Worm (Caenorhabditis elegans) whole organism, L4 larva: ENCODE measurements around the gene srh-207.
"Not testable (repeated sequence)": the region's sequence is repeated elsewhere in the genome, so short reads cannot be mapped to it uniquely, and the experiment has no call there.

ENCODE experiments used
- D1046.2 ChIP-seq: fragments of 200-800 bp; sonication (Bioruptor generic); IDR thresholded peaks from 2 replicates; pipeline ENCODE4 v1.3.6; 2022; ENCODE audit warnings: missing genetic modification characterization, missing compliant biosample characterization
- F10B5.3 ChIP-seq: sonication (generic microtip); optimal IDR thresholded peaks from 2 replicates; lab custom pipeline; 2016; ENCODE audit warnings: mild to moderate bottlenecking, missing genetic modification characterization, missing compliant biosample characterization
- F49E8.2 ChIP-seq: sonication (generic microtip); optimal IDR thresholded peaks from 2 replicates; lab custom pipeline; 2016; ENCODE audit warnings: missing compliant biosample characterization, mild to moderate bottlenecking, missing genetic modification characterization, borderline replicate concordance
- R02D3.7 ChIP-seq: fragments of 150-350 bp; sonication (generic microtip); optimal IDR thresholded peaks from 3 replicates; lab custom pipeline; 2014; ENCODE audit warnings: missing biosample characterization, missing genetic modification characterization
- T26A8.4 ChIP-seq: fragments of 200-800 bp; sonication (Bioruptor generic); IDR thresholded peaks from 2 replicates; pipeline ENCODE4 v1.3.6; 2022; ENCODE audit warnings: missing genetic modification characterization, missing compliant biosample characterization
- aha-1 ChIP-seq: fragments of 150-350 bp; peaks from one replicate; lab custom pipeline; 2014; ENCODE audit warnings: missing biosample characterization, missing genetic modification characterization
- attf-4 ChIP-seq: sonication (generic microtip); optimal IDR thresholded peaks from 3 replicates; lab custom pipeline; 2017; ENCODE audit warnings: missing biosample characterization, missing genetic modification characterization
- ceh-44 ChIP-seq: fragments of 200-800 bp; sonication (Bioruptor generic); IDR thresholded peaks from 2 replicates; pipeline ENCODE4 v1.3.6; 2022; ENCODE audit warnings: missing genetic modification reagents, missing genetic modification characterization, missing compliant biosample characterization
- daf-8 ChIP-seq: fragments of 200-800 bp; sonication (Bioruptor generic); IDR thresholded peaks from 2 replicates; pipeline ENCODE4 v1.3.6; 2022; ENCODE audit warnings: missing genetic modification characterization, missing compliant biosample characterization
- dmd-8 ChIP-seq: fragments of 200-800 bp; sonication (Bioruptor generic); IDR thresholded peaks from 2 replicates; pipeline ENCODE4 v1.3.6; 2022; ENCODE audit warnings: missing genetic modification characterization, missing compliant biosample characterization
- dve-1 ChIP-seq: sonication (generic microtip); optimal IDR thresholded peaks from 2 replicates; lab custom pipeline; 2017; ENCODE audit warnings: antibody characterized with exemption, mild to moderate bottlenecking, missing genetic modification characterization, missing compliant biosample characterization; ENCODE audit not compliant: insufficient read depth
- egl-27 ChIP-seq: sonication (generic microtip); optimal IDR thresholded peaks from 3 replicates; lab custom pipeline; 2017; ENCODE audit warnings: missing biosample characterization, missing genetic modification reagents, missing genetic modification characterization
- fkh-10 ChIP-seq: fragments of 150-350 bp; optimal IDR thresholded peaks from 2 replicates; lab custom pipeline; 2014; ENCODE audit warnings: missing biosample characterization, missing genetic modification reagents, missing genetic modification characterization
- hif-1 ChIP-seq, 2 experiments: sonication (generic microtip); optimal IDR thresholded peaks; 2 replicates each; lab custom pipeline; 2016 to 2017; ENCODE audit warnings: missing compliant biosample characterization in 2 of 2, missing genetic modification characterization in 2 of 2, missing genetic modification reagents in 2 of 2, missing genotype in 2 of 2, mild to moderate bottlenecking in 1 of 2
- lin-29 ChIP-seq: fragments of 200-800 bp; sonication (Bioruptor generic); IDR thresholded peaks from 2 replicates; pipeline ENCODE4 v1.3.6; 2022; ENCODE audit warnings: missing genetic modification reagents, missing genetic modification characterization, missing compliant biosample characterization
- lin-39 ChIP-seq: fragments of 150-350 bp; optimal IDR thresholded peaks from 2 replicates; lab custom pipeline; 2014; ENCODE audit warnings: missing biosample characterization, missing genetic modification reagents, missing genetic modification characterization
- nhr-102 ChIP-seq: sonication (generic microtip); optimal IDR thresholded peaks from 2 replicates; lab custom pipeline; 2016; ENCODE audit warnings: mild to moderate bottlenecking, missing genetic modification characterization, moderate library complexity, missing compliant biosample characterization
- nhr-76 ChIP-seq: fragments of 150-350 bp; optimal IDR thresholded peaks from 2 replicates; lab custom pipeline; 2014; ENCODE audit warnings: missing biosample characterization, missing genetic modification characterization
- php-3 ChIP-seq: fragments of 200-800 bp; sonication (Bioruptor generic); IDR thresholded peaks from 2 replicates; pipeline ENCODE4 v1.3.6; 2022; ENCODE audit warnings: missing genetic modification reagents, missing genetic modification characterization, missing compliant biosample characterization
- rbr-2 ChIP-seq: sonication (generic microtip); optimal IDR thresholded peaks from 2 replicates; lab custom pipeline; 2016; ENCODE audit warnings: missing genotype, missing genetic modification characterization, missing compliant biosample characterization
- saeg-2 ChIP-seq: fragments of 200-800 bp; sonication (Bioruptor generic); IDR thresholded peaks from 2 replicates; pipeline ENCODE4 v1.3.6; 2022; ENCODE audit warnings: missing genetic modification reagents, missing genetic modification characterization, missing compliant biosample characterization
- snpc-1.2 ChIP-seq: fragments of 200-800 bp; sonication (Bioruptor generic); IDR thresholded peaks from 2 replicates; pipeline ENCODE4 v1.3.6; 2022; ENCODE audit warnings: missing genetic modification reagents, missing genetic modification characterization, missing compliant biosample characterization
- tag-97 ChIP-seq: fragments of 200-800 bp; sonication (Bioruptor generic); IDR thresholded peaks from 2 replicates; pipeline ENCODE4 v1.3.6; 2022; ENCODE audit warnings: missing genetic modification characterization, missing compliant biosample characterization
- tra-1 ChIP-seq: fragments of 200-800 bp; sonication (Bioruptor generic); IDR thresholded peaks from 2 replicates; pipeline ENCODE4 v1.3.6; 2022; ENCODE audit warnings: missing genetic modification reagents, missing genetic modification characterization, missing compliant biosample characterization
- unc-39 ChIP-seq: sonication (generic microtip); optimal IDR thresholded peaks from 2 replicates; lab custom pipeline; 2017; ENCODE audit warnings: missing biosample characterization, missing genetic modification characterization
- unc-62 ChIP-seq, 3 experiments: fragments of 150-350 bp in 1 of 3; sonication (generic microtip); optimal IDR thresholded peaks in 2 of 3; peaks in 1 of 3; 1 replicate in 1 of 3; 2 replicates in 2 of 3; lab custom pipeline; 2014 to 2017; ENCODE audit warnings: missing biosample characterization in 3 of 3, missing genetic modification characterization in 3 of 3, missing genetic modification reagents in 3 of 3, missing genotype in 1 of 3
- vab-7 ChIP-seq: fragments of 200-800 bp; sonication (Bioruptor generic); IDR thresholded peaks from 2 replicates; pipeline ENCODE4 v1.3.6; 2022; ENCODE audit warnings: missing genetic modification reagents, missing genetic modification characterization, missing compliant biosample characterization
- zfp-3 ChIP-seq: fragments of 200-800 bp; sonication (Bioruptor generic); conservative IDR thresholded peaks from 2 replicates; pipeline ENCODE4 v1.3.6; 2022; ENCODE audit warnings: missing genetic modification reagents, missing genetic modification characterization, missing compliant biosample characterization
- zip-11 ChIP-seq: fragments of 200-800 bp; sonication (Bioruptor generic); IDR thresholded peaks from 2 replicates; pipeline ENCODE4 v1.3.6; 2022; ENCODE audit warnings: missing genetic modification characterization, missing compliant biosample characterization
- zip-2 ChIP-seq: fragments of 150-350 bp; optimal IDR thresholded peaks from 2 replicates; lab custom pipeline; 2014; ENCODE audit warnings: missing biosample characterization, missing genetic modification characterization
- ztf-7 ChIP-seq: fragments of 150-350 bp; optimal IDR thresholded peaks from 2 replicates; lab custom pipeline; 2014; ENCODE audit warnings: missing biosample characterization, missing genetic modification characterization

The srh-207 gene

DNA sequence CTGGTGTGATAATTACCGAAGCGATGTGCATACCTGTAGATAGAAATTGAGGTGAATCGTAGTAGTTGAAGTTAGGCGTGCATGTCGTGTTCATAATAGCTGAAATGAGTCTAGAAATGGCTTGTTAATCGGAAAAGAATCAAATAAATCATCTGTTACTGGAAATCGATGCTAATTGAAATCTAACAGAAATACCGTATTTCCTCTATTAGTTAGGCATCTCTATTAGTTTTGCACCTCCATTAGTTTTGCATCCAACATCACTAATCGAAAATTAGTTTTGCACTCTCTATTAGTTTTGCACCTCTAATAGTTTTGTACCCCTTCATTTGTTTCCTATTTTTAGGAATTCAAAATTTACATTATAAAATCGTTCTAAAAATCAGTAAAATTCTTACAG lies 5.3 kb downstream of the srh-207 start, which contains the start of gene srh-209:
srh-209 (minus strand) TSS at position 101 of the 400 bp plus-strand sequence.
- not testable (repeated sequence) for TF ChIP-seq rbr-2 (tag; lab: Kevin White, UChicago); saeg-2 (GFP tag; lab: Robert Waterston, UW); php-3 (GFP tag; lab: Robert Waterston, UW)

DNA sequence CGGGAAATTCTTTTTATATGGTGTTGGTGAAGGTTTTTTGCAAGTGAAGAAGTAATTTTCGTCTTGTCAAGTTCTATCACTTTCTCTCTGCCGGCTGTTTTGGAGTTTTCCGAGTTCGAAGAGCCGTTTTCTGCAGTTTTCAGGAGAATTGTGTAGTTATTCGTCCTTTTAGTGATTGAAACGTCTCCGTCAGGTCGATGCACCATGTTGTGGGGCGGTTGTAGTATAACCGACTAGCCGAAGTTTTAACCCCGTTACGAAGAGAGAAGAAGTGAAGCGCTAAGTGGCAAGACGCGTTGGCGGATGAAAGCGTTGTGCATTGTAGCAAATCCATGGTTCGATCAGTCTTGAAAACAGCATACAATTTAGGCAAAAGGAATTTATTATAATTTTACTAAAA lies 7.3 kb downstream of the srh-207 start:
- TF ChIP-seq aha-1 (tag; lab: Kevin White, UChicago) (peak; percentile 4), nhr-102 (tag; lab: Kevin White, UChicago) (no peak), dve-1 (tag; lab: Kevin White, UChicago) (no peak), F10B5.3 (no peak)

DNA sequence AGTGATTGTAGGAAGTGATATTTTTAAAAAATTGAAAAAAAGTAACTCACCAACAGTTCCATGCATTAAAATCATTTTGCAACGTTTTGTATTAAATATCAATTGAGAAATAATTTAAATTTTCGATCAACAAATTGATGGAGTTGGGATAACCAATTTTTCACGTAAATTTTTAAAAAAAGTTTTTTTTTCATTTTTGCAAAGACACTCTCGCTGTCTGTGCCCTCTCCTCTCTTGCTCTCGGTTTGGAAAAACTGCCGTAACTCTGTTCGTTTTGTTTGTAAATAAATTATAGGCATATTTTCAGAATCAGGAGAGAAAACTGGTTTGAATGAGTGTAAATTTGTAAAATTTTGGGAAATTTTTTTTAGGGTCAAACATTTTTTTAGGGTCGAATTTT lies 12.2 kb downstream of the srh-207 start, which contains the start of gene Y51A2B.16:
Y51A2B.16 (minus strand) TSS at position 101 of the 400 bp plus-strand sequence.
- no peak for TF ChIP-seq nhr-76 (tag; lab: Kevin White, UChicago)
- no peak for TF ChIP-seq dve-1 (tag; lab: Kevin White, UChicago)
- no peak for TF ChIP-seq zfp-3 (GFP tag; lab: Robert Waterston, UW)
- TF ChIP-seq R02D3.7 (tag; lab: Kevin White, UChicago) = no peak
- no peak for TF ChIP-seq lin-39 (tag; lab: Kevin White, UChicago)
- no peak for TF ChIP-seq tra-1 (GFP tag; lab: Robert Waterston, UW)
- TF ChIP-seq, all 104 proteins: peak for 0

DNA sequence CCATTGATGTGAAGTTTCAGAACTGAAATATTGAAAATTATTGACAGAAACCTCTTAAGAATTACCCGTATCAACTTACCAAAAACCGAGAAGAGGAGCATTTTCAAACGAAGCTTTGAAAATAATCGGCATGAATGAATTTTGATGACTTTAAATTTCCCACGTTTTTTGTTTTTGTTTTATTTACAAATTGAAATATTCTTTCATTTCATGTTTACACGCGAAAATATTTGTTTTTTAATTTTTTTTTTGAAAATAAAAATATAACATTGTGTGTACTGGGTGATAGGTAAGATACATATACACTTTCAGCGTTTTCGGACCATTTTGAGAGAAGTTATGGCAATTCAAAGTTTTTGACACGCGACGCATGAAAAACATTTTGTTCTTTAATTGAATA lies 14.4 kb downstream of the srh-207 start, which contains the start of gene Y51A2B.9:
Y51A2B.9 (minus strand) TSS at position 101 of the 400 bp plus-strand sequence.
- TF ChIP-seq aha-1 (tag; lab: Kevin White, UChicago) = no peak
- TF ChIP-seq D1046.2 (GFP tag; lab: Robert Waterston, UW) = no peak

DNA sequence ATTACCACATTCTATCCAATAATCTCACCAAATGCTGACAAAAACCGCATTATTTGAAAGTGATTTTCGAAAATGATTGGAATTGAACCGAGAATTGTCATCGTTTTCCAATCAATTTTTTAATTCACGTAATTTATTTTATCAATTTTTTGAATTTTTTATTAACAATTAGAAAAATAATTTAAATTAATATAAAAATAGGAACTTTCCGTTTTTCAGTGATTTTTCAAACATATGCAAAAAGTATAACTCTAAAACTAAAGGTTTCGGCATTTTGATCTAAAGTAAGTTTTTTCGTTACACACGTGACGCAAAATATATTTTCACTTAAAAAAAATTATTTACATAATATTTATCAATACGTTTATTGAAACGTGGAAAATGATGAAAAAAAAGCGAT lies 15.8 kb downstream of the srh-207 start, which contains the start of gene Y51A2B.6:
Y51A2B.6 (minus strand) TSS at position 101 of the 400 bp plus-strand sequence.
- TF ChIP-seq snpc-1.2 (GFP tag; lab: Robert Waterston, UW) = no peak
- no peak for TF ChIP-seq egl-27 (tag; lab: Kevin White, UChicago)
- no peak for TF ChIP-seq hif-1 (tag; optimal IDR thresholded peaks at IDR 0.05; lab: Kevin White, UChicago)
- no peak for TF ChIP-seq attf-4 (tag; lab: Kevin White, UChicago)

DNA sequence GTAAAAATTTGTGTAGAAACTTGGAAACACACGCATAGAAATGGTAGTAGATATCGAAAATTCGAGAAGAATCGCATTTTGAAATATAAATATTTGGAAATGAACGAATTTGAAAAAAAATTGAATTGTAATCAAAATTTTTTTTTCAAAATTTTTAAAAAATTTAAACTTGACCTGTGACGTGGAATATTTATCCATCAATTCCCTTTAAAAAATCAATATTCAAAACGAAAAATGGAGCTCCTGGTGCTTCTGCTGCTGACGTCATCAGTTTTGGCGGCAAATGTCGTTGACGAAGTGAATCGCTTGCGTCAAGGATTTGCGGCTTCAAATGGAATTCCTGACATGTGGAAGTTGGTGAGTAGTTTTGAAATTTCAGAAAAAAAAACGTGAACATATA lies 21.0 kb downstream of the srh-207 start, which contains the start of the genes Y51A2B.4 and Y51A2B.5:
Y51A2B.4 (minus strand) TSS at position 101 of the 400 bp plus-strand sequence.
Y51A2B.5 (plus strand) TSS at position 232 of the 400 bp plus-strand sequence.
- TF ChIP-seq zip-11 (GFP tag; lab: Robert Waterston, UW) (no peak), T26A8.4 (no peak), ztf-7 (tag; lab: Kevin White, UChicago) (no peak), daf-8 (GFP tag; lab: Robert Waterston, UW) (no peak), dmd-8 (no peak), tag-97 (GFP tag; lab: Robert Waterston, UW) (no peak), nhr-102 (tag; lab: Kevin White, UChicago) (no peak), attf-4 (tag; lab: Kevin White, UChicago) (no peak), vab-7 (GFP tag; lab: Robert Waterston, UW) (no peak), zip-2 (tag; lab: Kevin White, UChicago) (no peak), fkh-10 (GFP tag; lab: Kevin White, UChicago) (no peak), F49E8.2 (tag; lab: Kevin White, UChicago) (no peak)

DNA sequence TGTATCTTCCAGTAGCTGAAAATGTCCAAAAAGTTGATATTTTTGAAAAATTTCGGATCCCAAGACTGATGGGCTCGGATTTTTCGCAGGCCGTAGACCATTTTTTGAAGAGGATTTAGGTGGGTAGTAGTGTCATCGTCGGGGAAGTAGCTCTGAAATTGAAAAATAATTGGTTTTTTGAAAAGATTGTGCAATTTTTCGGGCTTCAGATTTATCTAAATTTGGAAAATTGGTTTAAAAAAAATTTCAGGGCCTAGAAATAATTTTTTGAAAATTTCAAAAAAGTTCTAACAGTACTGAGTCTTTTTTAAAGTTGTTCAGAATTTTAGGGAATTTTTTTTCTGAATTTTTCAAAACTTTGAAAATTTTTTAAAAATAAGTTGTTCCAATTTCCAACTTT lies 27.5 kb downstream of the srh-207 start, which contains the start of gene nhr-288:
nhr-288 (minus strand) TSS at position 101 of the 400 bp plus-strand sequence.
- TF ChIP-seq lin-29 (GFP tag; lab: Robert Waterston, UW) = no peak
- peak in 1 of 2 experiments; percentile 9 for TF ChIP-seq unc-62 (GFP tag; optimal IDR thresholded peaks at IDR 0.05 in 1 of 2; lab: Kevin White, UChicago)
- TF ChIP-seq unc-62 (tag; optimal IDR thresholded peaks at IDR 0.05; lab: Kevin White, UChicago) = no peak
- no peak for TF ChIP-seq unc-39 (tag; lab: Kevin White, UChicago)
- TF ChIP-seq D1046.2 (GFP tag; lab: Robert Waterston, UW) = no peak
- TF ChIP-seq ceh-44 = no peak
